Fruit fly (Drosophila melanogaster) whole organism, prepupa: Measurements from ENCODE around the gene CG17145.
A peak's percentile ranks its signal among the peaks of the same experiment; 100 is the strongest.

Source experiments
- Blimp-1 ChIP-seq: fragments of 200-800 bp; sonication (Bioruptor generic); optimal IDR thresholded peaks from 3 replicates; lab custom pipeline; 2017; ENCODE audit warnings: missing biosample characterization, missing genetic modification characterization, mild to moderate bottlenecking, moderate library complexity, missing genetic modification reagents
- CG10631 ChIP-seq: fragments of 200-800 bp; sonication (Bioruptor generic); optimal IDR thresholded peaks from 2 replicates; lab custom pipeline; 2016; ENCODE audit warnings: missing biosample characterization, missing genetic modification characterization
- CG11294 ChIP-seq: fragments of 200-800 bp; sonication (Bioruptor generic); IDR thresholded peaks from 2 replicates; pipeline ENCODE4 v1.3.6; 2022; ENCODE audit warnings: missing biosample characterization, missing genetic modification characterization
- CG11762 ChIP-seq: fragments of 200-800 bp; sonication (Bioruptor generic); optimal IDR thresholded peaks from 3 replicates; lab custom pipeline; 2016; ENCODE audit warnings: missing biosample characterization, missing genetic modification characterization; ENCODE audit not compliant: insufficient read depth
- CG16779 ChIP-seq: fragments of 200-800 bp; sonication (Bioruptor generic); optimal IDR thresholded peaks from 3 replicates; lab custom pipeline; 2017; ENCODE audit warnings: missing biosample characterization, mild to moderate bottlenecking, missing genetic modification characterization
- CG3032 ChIP-seq: fragments of 200-800 bp; optimal IDR thresholded peaks from 2 replicates; lab custom pipeline; 2019; ENCODE audit warnings: missing biosample characterization, mild to moderate bottlenecking, missing genetic modification characterization, moderate library complexity
- CG31627 ChIP-seq: fragments of 200-800 bp; sonication (Bioruptor generic); optimal IDR thresholded peaks from 3 replicates; lab custom pipeline; 2016; ENCODE audit warnings: missing biosample characterization, missing genetic modification characterization
- CG34406 ChIP-seq: fragments of 200-800 bp; sonication (Bioruptor generic); optimal IDR thresholded peaks from 3 replicates; lab custom pipeline; 2016; ENCODE audit warnings: missing biosample characterization, missing genetic modification characterization
- CG6163 ChIP-seq: fragments of 200-800 bp; sonication (Bioruptor generic); IDR thresholded peaks from 3 replicates; pipeline ENCODE4 v1.3.6; 2022; ENCODE audit warnings: missing biosample characterization, missing genetic modification characterization
- CG6808 ChIP-seq: fragments of 200-800 bp; sonication (Bioruptor generic); optimal IDR thresholded peaks from 3 replicates; lab custom pipeline; 2017; ENCODE audit warnings: missing biosample characterization, missing genetic modification characterization, mild to moderate bottlenecking, moderate library complexity, missing genetic modification reagents
- CG6854 ChIP-seq: fragments of 200-800 bp; sonication (Bioruptor generic); optimal IDR thresholded peaks from 2 replicates; lab custom pipeline; 2017; ENCODE audit warnings: missing biosample characterization, mild to moderate bottlenecking, missing genetic modification characterization
- CG7368 ChIP-seq: fragments of 200-800 bp; sonication (Bioruptor generic); optimal IDR thresholded peaks from 3 replicates; lab custom pipeline; 2016; ENCODE audit warnings: missing biosample characterization, missing genetic modification characterization
- CG8119 ChIP-seq: fragments of 200-800 bp; sonication (Bioruptor generic); IDR thresholded peaks from 3 replicates; pipeline ENCODE4 v1.3.6; 2022; ENCODE audit warnings: missing biosample characterization, missing genetic modification characterization
- CG8319 ChIP-seq: fragments of 200-800 bp; sonication (Bioruptor generic); optimal IDR thresholded peaks from 3 replicates; lab custom pipeline; 2016; ENCODE audit warnings: missing biosample characterization, missing genetic modification characterization
- CG8632 ChIP-seq: fragments of 200-800 bp; sonication (Bioruptor generic); optimal IDR thresholded peaks from 3 replicates; lab custom pipeline; 2016; ENCODE audit warnings: missing biosample characterization, missing genetic modification characterization
- CG9139 ChIP-seq: fragments of 200-800 bp; sonication (Bioruptor generic); optimal IDR thresholded peaks from 3 replicates; lab custom pipeline; 2017; ENCODE audit warnings: missing biosample characterization, mild to moderate bottlenecking, missing genetic modification characterization
- Eip78C ChIP-seq: fragments of 200-800 bp; sonication (Bioruptor generic); peaks from one replicate; lab custom pipeline; 2016; ENCODE audit warnings: missing biosample characterization, missing genetic modification characterization
- Eip93F ChIP-seq: fragments of 200-800 bp; sonication (Bioruptor generic); optimal IDR thresholded peaks from 2 replicates; lab custom pipeline; 2016; ENCODE audit warnings: missing biosample characterization, mild to moderate bottlenecking, missing genetic modification characterization
- Ets21C ChIP-seq: fragments of 200-800 bp; sonication (Bioruptor generic); optimal IDR thresholded peaks from 3 replicates; lab custom pipeline; 2016; ENCODE audit warnings: missing biosample characterization, missing genetic modification characterization
- Ets96B ChIP-seq: fragments of 200-800 bp; optimal IDR thresholded peaks from 2 replicates; lab custom pipeline; 2019; ENCODE audit warnings: missing biosample characterization, mild to moderate bottlenecking, missing genetic modification characterization, moderate library complexity
- Gug ChIP-seq: fragments of 200-800 bp; sonication (Bioruptor generic); IDR thresholded peaks from 2 replicates; pipeline ENCODE4 v1.3.6; 2022; ENCODE audit warnings: missing biosample characterization, missing genetic modification characterization
- Hr39 ChIP-seq: fragments of 200-800 bp; sonication (Bioruptor generic); optimal IDR thresholded peaks from 2 replicates; lab custom pipeline; 2016; ENCODE audit warnings: missing biosample characterization, missing genetic modification characterization
- Hr4 ChIP-seq: fragments of 200-800 bp; sonication (Bioruptor generic); optimal IDR thresholded peaks from 3 replicates; lab custom pipeline; 2016; ENCODE audit warnings: missing biosample characterization, missing genetic modification characterization
- Lpt ChIP-seq: fragments of 200-800 bp; sonication (Bioruptor generic); optimal IDR thresholded peaks from 3 replicates; lab custom pipeline; 2016; ENCODE audit warnings: missing biosample characterization, missing genetic modification characterization
- Met ChIP-seq: fragments of 200-800 bp; sonication (Bioruptor generic); optimal IDR thresholded peaks from 3 replicates; lab custom pipeline; 2016; ENCODE audit warnings: missing biosample characterization, missing genetic modification characterization
- Sox15 ChIP-seq: fragments of 200-800 bp; sonication (Bioruptor generic); optimal IDR thresholded peaks from 3 replicates; lab custom pipeline; 2016; ENCODE audit warnings: missing biosample characterization, missing genetic modification characterization
- acj6 ChIP-seq: fragments of 200-800 bp; sonication (Bioruptor generic); optimal IDR thresholded peaks from 3 replicates; lab custom pipeline; 2016; ENCODE audit warnings: missing biosample characterization, missing genetic modification characterization
- cyc ChIP-seq: fragments of 200-800 bp; sonication (Bioruptor generic); optimal IDR thresholded peaks from 3 replicates; lab custom pipeline; 2016; ENCODE audit warnings: missing biosample characterization, missing genetic modification characterization
- dac ChIP-seq: fragments of 200-800 bp; sonication (Bioruptor generic); optimal IDR thresholded peaks from 2 replicates; lab custom pipeline; 2017; ENCODE audit warnings: missing biosample characterization, mild to moderate bottlenecking, missing genetic modification characterization
- eg ChIP-seq: fragments of 200-800 bp; sonication (Bioruptor generic); IDR thresholded peaks from 3 replicates; pipeline ENCODE4 v1.3.6; 2022; ENCODE audit warnings: missing biosample characterization, missing genetic modification characterization
- esn ChIP-seq: fragments of 200-800 bp; sonication (Bioruptor generic); optimal IDR thresholded peaks from 2 replicates; lab custom pipeline; 2016; ENCODE audit warnings: missing biosample characterization, mild to moderate bottlenecking, missing genetic modification characterization, moderate library complexity
- fd85E ChIP-seq: fragments of 200-800 bp; sonication (Bioruptor generic); optimal IDR thresholded peaks from 3 replicates; lab custom pipeline; 2016; ENCODE audit warnings: missing biosample characterization, missing genetic modification characterization
- lz ChIP-seq: fragments of 200-800 bp; sonication (Bioruptor generic); optimal IDR thresholded peaks from 3 replicates; lab custom pipeline; 2016; ENCODE audit warnings: missing biosample characterization, missing genetic modification characterization
- net ChIP-seq: fragments of 200-800 bp; sonication (Bioruptor generic); optimal IDR thresholded peaks from 3 replicates; lab custom pipeline; 2016; ENCODE audit warnings: missing biosample characterization, missing genetic modification characterization
- pdm3 ChIP-seq: fragments of 200-800 bp; sonication (Bioruptor generic); optimal IDR thresholded peaks from 3 replicates; lab custom pipeline; 2016; ENCODE audit warnings: missing biosample characterization, missing genetic modification characterization
- ss ChIP-seq, 2 experiments: fragments of 200-800 bp; sonication (Bioruptor generic); optimal IDR thresholded peaks; 2 replicates in 1 of 2; 3 replicates in 1 of 2; lab custom pipeline; 2017 to 2018; ENCODE audit warnings: mild to moderate bottlenecking in 2 of 2, missing biosample characterization in 2 of 2, missing genetic modification characterization in 2 of 2, moderate library complexity in 1 of 2
- topi ChIP-seq: fragments of 200-800 bp; sonication (Bioruptor generic); optimal IDR thresholded peaks from 3 replicates; lab custom pipeline; 2016; ENCODE audit warnings: missing biosample characterization, missing genetic modification characterization
- vri ChIP-seq: fragments of 200-800 bp; sonication (Bioruptor generic); optimal IDR thresholded peaks from 3 replicates; lab custom pipeline; 2016; ENCODE audit warnings: missing biosample characterization, mild to moderate bottlenecking, missing genetic modification characterization

The CG17145 gene

DNA sequence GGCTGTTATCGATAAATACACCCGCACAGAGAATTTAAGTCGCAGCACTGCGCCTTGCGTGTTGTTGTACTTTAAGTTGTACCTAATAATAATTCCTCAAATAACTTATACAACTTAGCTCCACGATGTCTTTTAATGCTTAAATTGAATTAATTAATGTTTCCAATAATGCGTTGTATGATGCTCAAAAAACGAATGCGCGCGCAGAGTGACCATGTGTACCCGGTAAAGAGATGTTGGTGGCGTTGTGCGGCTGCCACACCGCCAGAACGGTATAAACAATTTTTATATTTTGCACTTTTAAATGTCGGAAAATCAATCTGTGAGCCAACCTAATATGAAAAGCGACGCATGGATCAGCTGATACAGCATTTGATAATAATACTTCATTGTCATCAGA is 4.5 kb downstream of the CG17145 start:
- TF ChIP-seq acj6 (GFP tag; lab: Kevin White, UChicago) (no peak), dac (no peak), Ets21C (no peak), Hr4 (GFP tag; lab: Kevin White, UChicago) (no peak), pdm3 (GFP tag; lab: Kevin White, UChicago) (no peak), CG8119 (GFP tag; lab: Robert Waterston, UW) (no peak), Met (GFP tag; lab: Kevin White, UChicago) (no peak), CG16779 (no peak), CG11294 (GFP tag; lab: Robert Waterston, UW) (no peak), Hr39 (GFP tag; lab: Kevin White, UChicago) (no peak), CG10631 (GFP tag; lab: Kevin White, UChicago) (no peak), ss (GFP tag; optimal IDR thresholded peaks at IDR 0.05; lab: Kevin White, UChicago) (no peak), CG34406 (GFP tag; lab: Kevin White, UChicago) (no peak), CG7368 (GFP tag; lab: Kevin White, UChicago) (no peak), Sox15 (GFP tag; lab: Kevin White, UChicago) (no peak), CG31627 (GFP tag; lab: Kevin White, UChicago) (no peak), CG6854 (GFP tag; lab: Kevin White, UChicago) (no peak), vri (GFP tag; lab: Kevin White, UChicago) (no peak), topi (GFP tag; lab: Kevin White, UChicago) (no peak), lz (GFP tag; lab: Kevin White, UChicago) (no peak)

DNA sequence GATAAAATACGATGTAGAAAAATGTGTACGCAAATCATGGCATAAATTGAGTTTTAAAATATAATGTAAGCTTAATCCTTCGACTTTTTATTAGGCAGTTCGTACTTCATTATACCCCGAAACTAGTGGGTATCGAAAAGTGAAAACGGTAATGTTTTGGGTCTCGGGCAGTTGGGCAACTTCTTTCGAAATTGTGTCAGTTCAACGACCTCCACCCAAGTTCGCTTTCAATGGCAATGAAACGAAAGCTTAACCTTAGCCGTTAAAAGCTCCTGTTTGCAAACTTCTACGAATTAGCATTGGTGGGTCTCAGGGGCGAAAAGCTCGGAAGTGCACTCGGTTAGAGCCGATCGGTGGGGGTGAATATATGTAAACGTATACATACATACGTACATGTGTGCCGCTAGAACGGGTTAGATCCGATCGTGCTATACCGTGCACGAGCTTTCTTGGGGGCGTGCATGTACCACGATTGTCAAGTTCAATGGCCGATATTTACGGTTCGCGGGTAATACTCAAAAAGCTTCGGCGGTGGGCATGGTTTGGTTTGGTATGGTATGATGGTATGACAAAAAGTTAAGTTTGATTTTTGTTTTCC is 8.7 kb downstream of the CG17145 start:
- TF ChIP-seq CG34406 (GFP tag; lab: Kevin White, UChicago) (no peak), Blimp-1 (GFP tag; lab: Kevin White, UChicago) (peak; percentile 87), CG8319 (no peak), esn (peak; percentile 17), CG6808 (no peak), eg (no peak), CG8119 (GFP tag; lab: Robert Waterston, UW) (no peak), cyc (GFP tag; lab: Kevin White, UChicago) (no peak), acj6 (GFP tag; lab: Kevin White, UChicago) (no peak), Hr4 (GFP tag; lab: Kevin White, UChicago) (no peak), CG8632 (GFP tag; lab: Kevin White, UChicago) (no peak), CG6163 (GFP tag; lab: Robert Waterston, UW) (0 out of 3 replicates have a peak, but pooled peaks have one; percentile 17), CG9139 (GFP tag; lab: Kevin White, UChicago) (no peak), Ets21C (no peak), Gug (GFP tag; lab: Robert Waterston, UW) (no peak), Eip93F (GFP tag; lab: Kevin White, UChicago) (peak; percentile 76), Eip78C (GFP tag; lab: Kevin White, UChicago) (peak; percentile 74), fd85E (GFP tag; lab: Kevin White, UChicago) (no peak), dac (no peak), Ets96B (tag; lab: Kevin White, UChicago) (no peak), Lpt (GFP tag; lab: Kevin White, UChicago) (no peak)
- TF ChIP-seq, all 60 proteins: peak for 5

DNA sequence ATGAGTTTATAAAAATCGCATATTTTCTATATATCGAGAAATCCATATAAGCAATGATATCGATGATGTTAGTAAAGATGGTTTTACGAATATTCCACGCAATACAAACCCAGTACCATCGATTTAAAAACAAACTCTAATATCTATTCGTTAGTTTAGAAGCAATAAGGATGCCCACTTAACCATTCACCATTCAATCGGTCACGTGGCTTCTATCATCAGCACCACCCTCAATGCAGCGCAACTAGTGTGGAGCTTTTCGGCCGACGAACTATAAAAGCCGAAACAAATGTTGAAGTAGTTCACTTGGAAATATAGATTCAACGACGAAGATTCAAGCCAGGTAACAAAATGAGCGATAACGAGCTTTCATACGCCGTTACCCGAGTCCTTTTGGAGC is 9.8 kb downstream of the CG17145 start, which contains the start of gene CG13813:
Gene CG13813 (plus strand): TSS at position 301 of the 400 bp plus-strand sequence.
- TF ChIP-seq CG8632 (GFP tag; lab: Kevin White, UChicago) (no peak), Lpt (GFP tag; lab: Kevin White, UChicago) (no peak), Eip93F (GFP tag; lab: Kevin White, UChicago) (no peak), Hr4 (GFP tag; lab: Kevin White, UChicago) (no peak), Blimp-1 (GFP tag; lab: Kevin White, UChicago) (no peak), CG9139 (GFP tag; lab: Kevin White, UChicago) (no peak), ss (GFP tag; optimal IDR thresholded peaks at IDR 0.05; lab: Kevin White, UChicago) (no peak), lz (GFP tag; lab: Kevin White, UChicago) (no peak), CG3032 (no peak), CG11762 (GFP tag; lab: Kevin White, UChicago) (no peak), net (GFP tag; lab: Kevin White, UChicago) (no peak), CG6163 (GFP tag; lab: Robert Waterston, UW) (no peak)
